Fruit fly (Drosophila melanogaster) whole organism, embryonic: Measurements from ENCODE around the gene CG14511.

Experiments
- Awh ChIP-seq: fragments of 200-800 bp; sonication (Bioruptor generic); IDR thresholded peaks from 2 replicates; pipeline ENCODE4, ENCODE4 v1.3.6; 2022; ENCODE audit warnings: missing biosample characterization, missing genetic modification characterization
- CG1024 ChIP-seq: fragments of 200-800 bp; sonication (Bioruptor generic); IDR thresholded peaks from 2 replicates; pipeline ENCODE4 v1.3.6; 2022; ENCODE audit warnings: missing biosample characterization, missing genetic modification characterization
- CG10565 ChIP-seq: fragments of 200-800 bp; sonication (Bioruptor generic); optimal IDR thresholded peaks from 3 replicates; lab custom pipeline; 2016; ENCODE audit warnings: missing biosample characterization, mild to moderate bottlenecking, missing genetic modification characterization
- CG12236 ChIP-seq: fragments of 200-800 bp; sonication (Bioruptor generic); optimal IDR thresholded peaks from 2 replicates; lab custom pipeline; 2016; ENCODE audit warnings: missing biosample characterization, missing genetic modification characterization
- CG12659 ChIP-seq: fragments of 200-800 bp; sonication (Bioruptor generic); optimal IDR thresholded peaks from 3 replicates; lab custom pipeline; 2017; ENCODE audit warnings: mild to moderate bottlenecking, missing biosample characterization, missing genetic modification reagents, missing genetic modification characterization
- CG1602 ChIP-seq: fragments of 200-800 bp; sonication (Bioruptor generic); optimal IDR thresholded peaks from 3 replicates; lab custom pipeline; 2016; ENCODE audit warnings: missing biosample characterization, missing genetic modification characterization
- CG1603 ChIP-seq: fragments of 200-800 bp; sonication (Bioruptor generic); optimal IDR thresholded peaks from 2 replicates; lab custom pipeline; 2019; ENCODE audit warnings: missing biosample characterization, mild to moderate bottlenecking, missing genetic modification characterization, moderate library complexity
- CG17829 ChIP-seq: fragments of 200-800 bp; optimal IDR thresholded peaks from 2 replicates; lab custom pipeline; 2019; ENCODE audit warnings: missing biosample characterization, mild to moderate bottlenecking, missing genetic modification characterization, moderate library complexity
- CG2202 ChIP-seq: fragments of 200-800 bp; sonication (Bioruptor generic); optimal IDR thresholded peaks from 2 replicates; lab custom pipeline; 2018; ENCODE audit warnings: missing biosample characterization, mild to moderate bottlenecking, missing genetic modification characterization
- CG32532 ChIP-seq: fragments of 200-800 bp; sonication (Bioruptor generic); IDR thresholded peaks from 2 replicates; pipeline ENCODE4 v1.3.6; 2022; ENCODE audit warnings: missing biosample characterization, missing genetic modification characterization
- CG3281 ChIP-seq: fragments of 200-800 bp; sonication (Bioruptor generic); optimal IDR thresholded peaks from 3 replicates; lab custom pipeline; 2017; ENCODE audit warnings: missing biosample characterization, mild to moderate bottlenecking, missing genetic modification characterization
- CG33557 ChIP-seq: fragments of 200-800 bp; sonication (Bioruptor generic); optimal IDR thresholded peaks from 2 replicates; lab custom pipeline; 2019; ENCODE audit warnings: missing biosample characterization, mild to moderate bottlenecking, missing genetic modification characterization, moderate library complexity
- CG34376 ChIP-seq: fragments of 200-800 bp; sonication (Bioruptor generic); optimal IDR thresholded peaks from 2 replicates; lab custom pipeline; 2018; ENCODE audit warnings: missing biosample characterization, mild to moderate bottlenecking, missing genetic modification characterization
- CG3726 ChIP-seq: fragments of 200-800 bp; sonication (Bioruptor generic); IDR thresholded peaks from 3 replicates; pipeline ENCODE4, ENCODE4 v1.3.6; 2022; ENCODE audit warnings: missing biosample characterization, missing genetic modification characterization
- CG6765 ChIP-seq: fragments of 200-800 bp; sonication (Bioruptor generic); optimal IDR thresholded peaks from 3 replicates; lab custom pipeline; 2017; ENCODE audit warnings: missing biosample characterization, mild to moderate bottlenecking, missing genetic modification characterization
- CG9932 ChIP-seq: fragments of 200-800 bp; sonication (Bioruptor generic); IDR thresholded peaks from 2 replicates; pipeline ENCODE4 v1.3.6; 2022; ENCODE audit warnings: missing biosample characterization, missing genetic modification characterization
- Camta ChIP-seq: fragments of 200-800 bp; sonication (Bioruptor generic); optimal IDR thresholded peaks from 2 replicates; lab custom pipeline; 2016; ENCODE audit warnings: missing biosample characterization, missing genetic modification characterization
- D19A ChIP-seq: fragments of 200-800 bp; optimal IDR thresholded peaks from 3 replicates; lab custom pipeline; 2019; ENCODE audit warnings: missing biosample characterization, mild to moderate bottlenecking, missing genetic modification characterization, moderate library complexity
- Doc3 ChIP-seq: fragments of 200-800 bp; sonication (Bioruptor generic); IDR thresholded peaks from 3 replicates; pipeline ENCODE4 v1.3.6; 2022; ENCODE audit warnings: missing biosample characterization, missing genetic modification characterization; ENCODE audit not compliant: partially characterized antibody
- Eip74EF ChIP-seq, 2 experiments: fragments of 200-800 bp in 1 of 2; fragments of >200 bp in 1 of 2; sonication (Bioruptor generic) in 1 of 2; optimal IDR thresholded peaks; 2 replicates each; lab custom pipeline; 2017 to 2019; ENCODE audit warnings: missing biosample characterization in 2 of 2, missing genetic modification characterization in 2 of 2, mild to moderate bottlenecking in 1 of 2, moderate library complexity in 1 of 2
- HLH3B ChIP-seq: fragments of 200-800 bp; sonication (Bioruptor generic); IDR thresholded peaks from 2 replicates; pipeline ENCODE4 v1.3.6; 2022; ENCODE audit warnings: missing biosample characterization, missing genetic modification characterization
- Hmr ChIP-seq: fragments of 200-800 bp; sonication (Bioruptor generic); optimal IDR thresholded peaks from 3 replicates; lab custom pipeline; 2017; ENCODE audit warnings: mild to moderate bottlenecking, missing biosample characterization, missing genetic modification reagents, missing genetic modification characterization
- Hmx ChIP-seq: fragments of 200-800 bp; sonication (Bioruptor generic); optimal IDR thresholded peaks from 2 replicates; lab custom pipeline; 2016; ENCODE audit warnings: missing biosample characterization, missing genetic modification characterization
- Hr3 ChIP-seq: fragments of 200-800 bp; sonication (Bioruptor generic); optimal IDR thresholded peaks from 3 replicates; lab custom pipeline; 2016; ENCODE audit warnings: missing biosample characterization, missing genetic modification characterization
- Lim3 ChIP-seq: fragments of 200-800 bp; sonication (Bioruptor generic); IDR thresholded peaks from 2 replicates; pipeline ENCODE4 v1.3.6; 2022; ENCODE audit warnings: missing biosample characterization, missing genetic modification characterization
- Rx ChIP-seq: fragments of 200-800 bp; sonication (Bioruptor generic); IDR thresholded peaks from 2 replicates; pipeline ENCODE4 v1.3.6; 2022; ENCODE audit warnings: missing biosample characterization, missing genetic modification characterization
- Scr ChIP-seq: fragments of 200-800 bp; sonication (Bioruptor generic); IDR thresholded peaks from 2 replicates; pipeline ENCODE4 v1.3.6; 2022; ENCODE audit warnings: missing biosample characterization, missing genetic modification characterization; ENCODE audit not compliant: partially characterized antibody
- Sin3A ChIP-seq: fragments of >200 bp; optimal IDR thresholded peaks from 2 replicates; lab custom pipeline; 2018
- Sox100B ChIP-seq: fragments of 200-800 bp; sonication (Bioruptor generic); optimal IDR thresholded peaks from 3 replicates; lab custom pipeline; 2018; ENCODE audit warnings: missing biosample characterization, mild to moderate bottlenecking, missing genetic modification characterization
- Stat92E ChIP-seq, 3 experiments: fragments of >200 bp in 2 of 3; fragments of 200-800 bp in 1 of 3; sonication (Bioruptor generic) in 1 of 3; optimal IDR thresholded peaks; 2 replicates each; lab custom pipeline; 2017 to 2019; ENCODE audit warnings: missing biosample characterization in 3 of 3, missing genetic modification characterization in 3 of 3, mild to moderate bottlenecking in 1 of 3, moderate library complexity in 1 of 3
- Taf1 ChIP-seq: fragments of 200-800 bp; sonication (Bioruptor generic); IDR thresholded peaks from 2 replicates; pipeline ENCODE4 v1.3.6; 2022; ENCODE audit warnings: missing biosample characterization, missing genetic modification characterization
- ara ChIP-seq: fragments of 200-800 bp; sonication (Bioruptor generic); IDR thresholded peaks from 2 replicates; pipeline ENCODE4 v1.3.6; 2022; ENCODE audit warnings: missing biosample characterization, missing genetic modification characterization
- bowl ChIP-seq: fragments of 200-800 bp; sonication (Bioruptor generic); IDR thresholded peaks from 2 replicates; pipeline ENCODE4 v1.3.6; 2022; ENCODE audit warnings: missing biosample characterization, missing genetic modification characterization
- cad ChIP-seq: fragments of >200 bp; optimal IDR thresholded peaks from 2 replicates; lab custom pipeline; 2017; ENCODE audit warnings: missing biosample characterization, missing genetic modification characterization
- cas ChIP-seq: fragments of 200-800 bp; sonication (Bioruptor generic); IDR thresholded peaks from 2 replicates; pipeline ENCODE4 v1.3.6; 2022; ENCODE audit warnings: missing biosample characterization, missing genetic modification characterization
- cwo ChIP-seq: fragments of 200-800 bp; sonication (Bioruptor generic); optimal IDR thresholded peaks from 3 replicates; lab custom pipeline; 2017; ENCODE audit warnings: missing biosample characterization, missing genetic modification characterization, mild to moderate bottlenecking, moderate library complexity, missing genetic modification reagents
- fd102C ChIP-seq: fragments of 200-800 bp; sonication (Bioruptor generic); optimal IDR thresholded peaks from 2 replicates; lab custom pipeline; 2018; ENCODE audit warnings: missing biosample characterization, mild to moderate bottlenecking, missing genetic modification characterization, moderate library complexity
- fd96Cb ChIP-seq: fragments of 200-800 bp; sonication (Bioruptor generic); optimal IDR thresholded peaks from 2 replicates; lab custom pipeline; 2018; ENCODE audit warnings: missing biosample characterization, mild to moderate bottlenecking, missing genetic modification characterization, moderate library complexity
- ftz-f1 ChIP-seq: fragments of 200-800 bp; sonication (Bioruptor generic); optimal IDR thresholded peaks from 2 replicates; lab custom pipeline; 2016; ENCODE audit warnings: missing biosample characterization, missing genetic modification characterization
- gt ChIP-seq: fragments of 200-800 bp; sonication (Bioruptor generic); IDR thresholded peaks from 2 replicates; pipeline ENCODE4 v1.3.6; 2022; ENCODE audit warnings: missing biosample characterization, missing genetic modification characterization
- hbn ChIP-seq: fragments of 200-800 bp; sonication (Bioruptor generic); IDR thresholded peaks from 2 replicates; pipeline ENCODE4 v1.3.6; 2022; ENCODE audit warnings: missing biosample characterization, missing genetic modification characterization; ENCODE audit not compliant: partially characterized antibody
- hkb ChIP-seq, 2 experiments: fragments of 200-800 bp in 1 of 2; fragments of >200 bp in 1 of 2; sonication (Bioruptor generic) in 1 of 2; IDR thresholded peaks in 1 of 2; optimal IDR thresholded peaks in 1 of 2; 2 replicates each; pipeline versions ENCODE4 v1.3.6 to Lab custom; 2017 to 2022; ENCODE audit warnings: missing biosample characterization in 1 of 2, missing genetic modification characterization in 1 of 2
- jigr1 ChIP-seq: fragments of 200-800 bp; sonication (Bioruptor generic); IDR thresholded peaks from 3 replicates; pipeline ENCODE4 v1.3.6; 2022; ENCODE audit warnings: missing biosample characterization, missing genetic modification characterization
- maf-S ChIP-seq: fragments of 200-800 bp; sonication (Bioruptor generic); optimal IDR thresholded peaks from 2 replicates; lab custom pipeline; 2016; ENCODE audit warnings: missing biosample characterization, missing genetic modification characterization
- mirr ChIP-seq: fragments of 200-800 bp; sonication (Bioruptor generic); optimal IDR thresholded peaks from 3 replicates; lab custom pipeline; 2018; ENCODE audit warnings: missing biosample characterization, mild to moderate bottlenecking, missing genetic modification characterization
- p53 ChIP-seq: fragments of 200-800 bp; sonication (Bioruptor generic); optimal IDR thresholded peaks from 2 replicates; lab custom pipeline; 2016; ENCODE audit warnings: missing biosample characterization, missing genetic modification characterization
- sens-2 ChIP-seq: fragments of 200-800 bp; sonication (Bioruptor generic); IDR thresholded peaks from 2 replicates; pipeline ENCODE4 v1.3.6; 2022; ENCODE audit warnings: missing biosample characterization, missing genetic modification characterization
- sima ChIP-seq: fragments of 200-800 bp; sonication (Bioruptor generic); optimal IDR thresholded peaks from 2 replicates; lab custom pipeline; 2016; ENCODE audit warnings: missing biosample characterization, missing genetic modification characterization
- sqz ChIP-seq: fragments of 200-800 bp; sonication (Bioruptor generic); optimal IDR thresholded peaks from 3 replicates; lab custom pipeline; 2018; ENCODE audit warnings: missing biosample characterization, mild to moderate bottlenecking, missing genetic modification characterization
- wor ChIP-seq: fragments of 200-800 bp; sonication (Bioruptor generic); IDR thresholded peaks from 2 replicates; pipeline ENCODE4 v1.3.6; 2022; ENCODE audit warnings: missing biosample characterization, missing genetic modification characterization
- z ChIP-seq: fragments of 200-800 bp; sonication (Bioruptor generic); IDR thresholded peaks from 3 replicates; pipeline ENCODE4 v1.3.6; 2022; ENCODE audit warnings: missing biosample characterization, missing genetic modification characterization

Gene CG14511

DNA sequence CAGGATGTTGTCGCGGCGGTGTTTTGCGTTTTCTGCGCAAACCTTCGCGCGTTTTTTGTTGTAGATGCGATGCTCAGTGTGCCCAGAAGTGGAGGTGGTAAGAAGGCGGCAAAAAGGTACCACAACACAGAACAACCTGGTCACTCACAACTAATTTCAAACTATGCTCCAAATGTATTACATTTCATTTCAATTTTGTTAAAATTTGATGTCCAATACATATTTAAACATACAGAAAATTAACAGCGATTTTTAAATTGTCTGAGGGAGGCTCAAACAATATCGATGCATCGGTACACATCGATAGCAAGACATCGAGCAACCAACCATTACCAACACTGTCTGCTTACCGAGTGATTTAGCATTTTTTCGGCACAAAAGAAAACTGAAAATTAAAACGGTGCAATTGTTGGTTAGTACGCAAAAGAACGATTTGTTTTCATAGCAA lies 6.5 kb upstream of the CG14511 start, which contains the start of the genes Slbp and Rpn2 (continued):
- TF ChIP-seq hkb (optimal IDR thresholded peaks at IDR 0.05; lab: Kevin White, UChicago), result peak; percentile 82
- no peak; the same call in 1 of the 2 replicates for TF ChIP-seq hkb (GFP tag; IDR thresholded peaks at IDR 0.05; lab: Robert Waterston, UW)
- TF ChIP-seq sima (GFP tag; lab: Kevin White, UChicago), result no peak
- TF ChIP-seq Sin3A, result peak; percentile 98
- peak; percentile 20 for TF ChIP-seq CG3281 (GFP tag; lab: Kevin White, UChicago)
- TF ChIP-seq Lim3 (GFP tag; lab: Robert Waterston, UW), result no peak
- no peak for TF ChIP-seq Taf1 (GFP tag; lab: Robert Waterston, UW)
- TF ChIP-seq Hmr (GFP tag; lab: Kevin White, UChicago), result peak; percentile 48
- TF ChIP-seq CG1603 (tag; lab: Kevin White, UChicago), result peak; percentile 86
- peak; percentile 64 for TF ChIP-seq CG17829 (tag; lab: Kevin White, UChicago)
- peak; percentile 29 for TF ChIP-seq mirr
- no peak for TF ChIP-seq HLH3B
- no peak for TF ChIP-seq CG33557 (GFP tag; lab: Kevin White, UChicago)
- TF ChIP-seq CG1602 (GFP tag; lab: Kevin White, UChicago), result no peak
- TF ChIP-seq CG34376 (GFP tag; lab: Kevin White, UChicago), result peak; percentile 61
- no peak for TF ChIP-seq CG10565 (GFP tag; lab: Kevin White, UChicago)
- TF ChIP-seq CG9932, result peak; percentile 74
- TF ChIP-seq cwo, result no peak
- peak; percentile 95 for TF ChIP-seq Doc3 (GFP tag; lab: Robert Waterston, UW)
- TF ChIP-seq sens-2 (GFP tag; lab: Robert Waterston, UW), result no peak
- no peak for TF ChIP-seq wor (GFP tag; lab: Robert Waterston, UW)
- TF ChIP-seq p53 (GFP tag; lab: Kevin White, UChicago), result peak; percentile 49
- TF ChIP-seq CG12659 (GFP tag; lab: Kevin White, UChicago), result peak; percentile 82
- no peak for TF ChIP-seq fd102C
- no peak for TF ChIP-seq CG1024 (GFP tag; lab: Robert Waterston, UW)
- TF ChIP-seq cas (GFP tag; lab: Robert Waterston, UW), result no peak
- no peak for TF ChIP-seq cad (GFP tag; lab: Kevin White, UChicago)
- no peak for TF ChIP-seq CG2202 (tag; lab: Kevin White, UChicago)
- no peak for TF ChIP-seq fd96Cb (tag; lab: Kevin White, UChicago)
- peak; percentile 95 for TF ChIP-seq hbn (GFP tag; lab: Robert Waterston, UW)
- TF ChIP-seq bowl (GFP tag; lab: Robert Waterston, UW), result no peak
- peak; percentile 10 for TF ChIP-seq CG12236
- no peak for TF ChIP-seq CG6765
- TF ChIP-seq ara (GFP tag; lab: Robert Waterston, UW), result no peak
- TF ChIP-seq Hr3, result peak; percentile 42
- TF ChIP-seq gt (GFP tag; lab: Robert Waterston, UW), result no peak
- TF ChIP-seq CG3726 (GFP tag; lab: Robert Waterston, UW), result no peak
- TF ChIP-seq Sox100B (GFP tag; lab: Kevin White, UChicago), result no peak
- peak; percentile 68 for TF ChIP-seq maf-S
- 0 out of 2 replicates have a peak, but pooled peaks have one; percentile 33 for TF ChIP-seq CG32532
- no peak for TF ChIP-seq D19A (tag; lab: Kevin White, UChicago)
- TF ChIP-seq Hmx, result no peak
- no peak for TF ChIP-seq z (GFP tag; lab: Robert Waterston, UW)
- peak in 1 of 3 experiments; percentile 21 for TF ChIP-seq Stat92E (GFP tag; optimal IDR thresholded peaks at IDR 0.05; lab: Kevin White, UChicago)
- no peak for TF ChIP-seq sqz (GFP tag; lab: Kevin White, UChicago)
- no peak for TF ChIP-seq ftz-f1 (GFP tag; lab: Kevin White, UChicago)
- no peak for TF ChIP-seq Rx (GFP tag; lab: Robert Waterston, UW)
- TF ChIP-seq Eip74EF (GFP tag; optimal IDR thresholded peaks at IDR 0.05; lab: Kevin White, UChicago), result no peak
- no peak for TF ChIP-seq Awh
- TF ChIP-seq jigr1 (GFP tag; lab: Robert Waterston, UW), result no peak
- TF ChIP-seq Camta (GFP tag; lab: Kevin White, UChicago), result peak; percentile 3
- TF ChIP-seq Scr (GFP tag; lab: Robert Waterston, UW), result peak; percentile 94
